Fruit fly (Drosophila melanogaster): Measurements from ENCODE around the gene CG34164.

- TF ChIP-seq Crg-1 (GFP tag; optimal IDR thresholded peaks at IDR 0.05) (no peak), ovo (GFP tag; optimal IDR thresholded peaks at IDR 0.05) (no peak), CG33017 (tag; optimal IDR thresholded peaks at IDR 0.05) (peak; percentile 64), cic (GFP tag; optimal IDR thresholded peaks at IDR 0.05) (no peak), kay (GFP tag; ENCODE audit: borderline replicate concordance) (no peak), CG14711 (tag; optimal IDR thresholded peaks at IDR 0.05) (peak; percentile 34), pad (GFP tag; optimal IDR thresholded peaks at IDR 0.05) (no peak)
Measured at dm6 chr2L:12065683-12066386, 9.7 kb downstream of the CG34164 start.
